Fruit fly (Drosophila melanogaster): ENCODE measurements around the gene loh.

The loh gene

DNA sequence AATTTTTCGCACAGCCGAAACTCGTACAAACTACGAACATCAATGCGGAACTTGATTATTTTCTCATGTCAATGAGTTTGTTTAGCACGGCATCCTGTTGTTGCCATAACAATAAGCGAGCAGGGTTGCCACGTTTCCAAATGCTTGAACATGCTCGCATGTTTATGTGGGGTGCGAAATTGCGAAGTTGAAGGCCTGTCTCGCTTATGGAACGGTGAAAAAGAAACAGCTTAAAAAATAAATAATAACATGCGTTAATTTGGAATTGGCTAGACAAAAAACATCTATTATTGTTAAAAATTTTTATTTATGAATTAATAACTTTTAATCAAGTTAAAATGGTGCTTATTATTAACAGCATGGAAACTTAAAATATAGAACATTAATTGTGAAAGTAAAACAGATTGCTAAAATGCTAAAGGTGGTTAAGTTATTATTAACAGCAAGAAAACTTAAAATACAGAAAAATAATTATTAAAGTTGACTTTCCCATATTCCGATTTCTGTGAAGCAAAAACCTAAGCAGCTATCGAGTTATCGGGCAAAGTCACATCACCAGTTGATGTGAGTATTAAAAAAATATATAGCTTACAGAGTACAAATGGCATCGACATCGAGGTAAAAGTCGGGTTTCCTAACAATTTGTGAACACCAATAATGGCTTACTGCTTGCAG, 11.4 kb upstream of the loh start, which contains the start of the genes Bug22 and TfIIB (continued):
- TF ChIP-seq CG1603 (tag; optimal IDR thresholded peaks at IDR 0.05) (peak; percentile 99), CG32772 (GFP tag; IDR thresholded peaks at IDR 0.05) (peak; percentile 45; the same call in 1 of the 2 replicates), gcm (GFP tag; optimal IDR thresholded peaks at IDR 0.05) (no peak), Oli (tag; optimal IDR thresholded peaks at IDR 0.05) (no peak), Doc3 (GFP tag; IDR thresholded peaks at IDR 0.05; ENCODE audit: partially characterized antibody) (no peak), NC2α (GFP tag; optimal IDR thresholded peaks at IDR 0.05) (no peak), CG12391 (tag; optimal IDR thresholded peaks at IDR 0.05) (peak; percentile 88), zen2 (GFP tag; IDR thresholded peaks at IDR 0.05; ENCODE audit: partially characterized antibody) (no peak), nerfin-2 (GFP tag; IDR thresholded peaks at IDR 0.05; ENCODE audit: partially characterized antibody) (no peak), Taf1 (GFP tag; IDR thresholded peaks at IDR 0.05) (peak; percentile 50; the same call in 1 of the 2 replicates), vfl (GFP tag; optimal IDR thresholded peaks at IDR 0.05) (peak; percentile 68), crc (GFP tag; optimal IDR thresholded peaks at IDR 0.05) (peak; percentile 37), CG4360 (GFP tag; IDR thresholded peaks at IDR 0.05) (peak; percentile 40; the same call in 1 of the 2 replicates), Doc2 (GFP tag; IDR thresholded peaks at IDR 0.05) (no peak), CG6765 (GFP tag; optimal IDR thresholded peaks at IDR 0.05) (no peak), Ravus (GFP tag; IDR thresholded peaks at IDR 0.05) (peak; percentile 19; the same call in 1 of the 2 replicates), Dip3 (GFP tag; optimal IDR thresholded peaks at IDR 0.05) (peak; percentile 70), luna (GFP tag; optimal IDR thresholded peaks at IDR 0.05) (no peak), hth (optimal IDR thresholded peaks at IDR 0.05) (no peak), CG9437 (GFP tag; optimal IDR thresholded peaks at IDR 0.05) (peak; percentile 34), CG3847 (GFP tag; IDR thresholded peaks at IDR 0.05) (peak; percentile 73), CG17186 (GFP tag; optimal IDR thresholded peaks at IDR 0.05) (no peak), shn (GFP tag; optimal IDR thresholded peaks at IDR 0.05) (peak; percentile 71), sna (GFP tag; IDR thresholded peaks at IDR 0.05; ENCODE audit: partially characterized antibody) (no peak), HmgD (GFP tag; optimal IDR thresholded peaks at IDR 0.05) (peak; percentile 54), ranshi (GFP tag; IDR thresholded peaks at IDR 0.05) (0 out of 2 replicates have a peak, but pooled peaks have one; percentile 64), cato (GFP tag; optimal IDR thresholded peaks at IDR 0.05; ENCODE audit: borderline replicate concordance) (peak; percentile 33), tup (GFP tag; optimal IDR thresholded peaks at IDR 0.05) (peak; percentile 61), Spps (tag; optimal IDR thresholded peaks at IDR 0.05) (peak; percentile 28), trh (GFP tag; optimal IDR thresholded peaks at IDR 0.05) (peak; percentile 24), HmgZ (tag; optimal IDR thresholded peaks at IDR 0.05) (peak; percentile 54), crp (GFP tag; optimal IDR thresholded peaks at IDR 0.05) (peak in 1 of 2 experiments; percentile 38), CG32767 (GFP tag; IDR thresholded peaks at IDR 0.05) (no peak), tll (GFP tag; optimal IDR thresholded peaks at IDR 0.05) (peak in 1 of 2 experiments; percentile 50), GATAe (GFP tag; conservative IDR thresholded peaks at IDR 0.05) (no peak), lmd (GFP tag; IDR thresholded peaks at IDR 0.05) (no peak; the same call in 1 of the 2 replicates), CG17385 (GFP tag; optimal IDR thresholded peaks at IDR 0.05) (peak; percentile 66), Dad (GFP tag; optimal IDR thresholded peaks at IDR 0.05) (peak; percentile 39), BtbVII (GFP tag; optimal IDR thresholded peaks at IDR 0.05) (peak; percentile 56), unc-4 (GFP tag; IDR thresholded peaks at IDR 0.05; ENCODE audit: partially characterized antibody) (no peak; the same call in 1 of the 2 replicates), CG34422 (GFP tag; IDR thresholded peaks at IDR 0.05) (peak; percentile 72), Adf1 (GFP tag; IDR thresholded peaks at IDR 0.05) (peak; percentile 30; the same call in 1 of the 2 replicates), btn (GFP tag; optimal IDR thresholded peaks at IDR 0.05) (no peak), CG3281 (GFP tag; optimal IDR thresholded peaks at IDR 0.05) (peak; percentile 65), ewg (GFP tag; optimal IDR thresholded peaks at IDR 0.05) (peak; percentile 49), fu2 (GFP tag; optimal IDR thresholded peaks at IDR 0.05) (peak; percentile 34), CG10147 (GFP tag; optimal IDR thresholded peaks at IDR 0.05) (peak; percentile 58), CG16779 (GFP tag; IDR thresholded peaks at IDR 0.05) (0 out of 2 replicates have a peak, but pooled peaks have one; percentile 12), CG31441 (GFP tag; IDR thresholded peaks at IDR 0.05) (peak; percentile 79)
